Worm (Caenorhabditis elegans): ENCODE data around the gene srz-13.

srz-13 gene

DNA sequence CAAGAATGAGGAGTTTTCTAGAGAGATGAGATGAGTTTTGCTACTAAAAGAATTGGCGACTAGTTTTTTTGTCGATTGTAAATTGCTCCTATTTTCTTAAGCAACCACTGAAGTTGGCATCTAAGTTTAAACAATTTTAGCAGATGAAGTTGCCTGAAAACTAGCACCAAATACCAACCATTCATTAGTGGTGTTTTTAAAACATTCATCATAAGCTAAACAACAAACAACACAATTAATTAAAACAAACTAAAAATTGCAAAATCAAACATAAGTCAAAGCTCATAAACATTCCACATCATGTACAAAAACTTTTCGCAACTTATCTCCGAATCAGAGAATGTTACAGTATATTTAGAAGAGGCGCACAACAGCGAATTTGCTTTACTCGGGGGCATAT, at the start of gene srz-13:
srz-13 (plus strand) TSS at position 301 of the 400 bp plus-strand sequence.
- no peak for TF ChIP-seq unc-62 (GFP tag; optimal IDR thresholded peaks at IDR 0.05)

DNA sequence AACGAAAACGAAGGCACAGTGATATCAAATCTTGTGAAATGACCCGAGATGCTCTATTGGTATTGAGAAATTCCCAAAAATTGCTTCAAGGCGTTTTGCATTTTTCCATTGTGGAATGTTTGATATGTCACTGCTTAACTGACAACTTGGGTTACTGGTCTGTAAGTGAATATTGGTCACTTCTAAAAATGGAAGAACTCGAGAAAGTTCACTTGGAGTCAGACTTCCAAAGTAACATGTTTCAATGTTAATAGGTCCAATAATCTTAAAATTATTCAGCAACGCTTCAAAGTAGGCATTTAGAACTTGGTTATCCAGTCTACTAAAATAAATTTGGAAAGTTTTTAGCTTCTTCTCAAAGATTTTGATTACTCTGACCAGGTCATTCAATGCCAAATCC, 49.5 kb upstream of the srz-13 start, which contains the start of gene fbxa-144:
fbxa-144 (minus strand) TSS at position 101 of the 400 bp plus-strand sequence.
- TF ChIP-seq unc-62 (GFP tag; optimal IDR thresholded peaks at IDR 0.05) = no peak

DNA sequence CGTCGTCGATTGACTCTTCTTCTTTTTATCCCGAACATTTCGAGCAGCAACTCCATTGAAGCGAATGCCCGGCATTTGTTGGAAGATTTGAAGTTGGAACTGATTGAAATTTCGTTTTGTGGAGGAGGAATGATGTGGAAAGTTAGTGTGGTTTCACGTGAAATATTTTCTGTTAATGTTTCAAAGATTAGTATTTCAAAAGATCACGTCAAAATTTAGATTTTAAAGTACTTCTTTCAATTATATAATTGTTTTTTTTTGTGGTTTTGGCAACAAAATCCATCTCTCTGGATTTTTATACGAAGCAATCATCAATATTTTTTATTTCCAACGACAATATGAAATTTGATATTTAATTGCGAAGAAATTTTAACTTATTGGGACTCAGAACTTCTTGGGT, 45.2 kb upstream of the srz-13 start, which contains the start of gene F44G3.7:
F44G3.7 (minus strand) TSS at position 101 of the 400 bp plus-strand sequence.
- no peak for TF ChIP-seq unc-62 (GFP tag; optimal IDR thresholded peaks at IDR 0.05)

DNA sequence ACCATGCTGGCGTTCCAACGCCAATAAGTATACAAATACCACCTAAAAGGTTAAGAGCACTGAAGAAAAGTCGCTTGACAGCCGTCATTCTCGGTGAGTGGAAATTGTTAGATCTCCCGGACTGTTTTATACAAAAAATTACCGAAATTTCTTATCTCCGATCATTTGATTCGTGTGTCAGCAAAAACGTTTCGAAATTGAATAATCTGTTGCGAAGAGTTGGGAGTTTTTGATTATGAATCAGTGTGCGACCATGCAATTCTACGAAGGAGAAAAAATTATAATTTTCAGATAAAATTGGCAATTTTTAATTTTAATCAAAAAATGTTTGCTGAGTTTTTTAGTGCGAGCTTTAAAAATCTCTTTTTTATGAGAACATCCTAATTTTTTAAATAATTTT, 42.7 kb upstream of the srz-13 start, which contains the start of gene clc-11:
clc-11 (minus strand) TSS at position 101 of the 400 bp plus-strand sequence.
- no peak for TF ChIP-seq unc-62 (GFP tag; optimal IDR thresholded peaks at IDR 0.05)

DNA sequence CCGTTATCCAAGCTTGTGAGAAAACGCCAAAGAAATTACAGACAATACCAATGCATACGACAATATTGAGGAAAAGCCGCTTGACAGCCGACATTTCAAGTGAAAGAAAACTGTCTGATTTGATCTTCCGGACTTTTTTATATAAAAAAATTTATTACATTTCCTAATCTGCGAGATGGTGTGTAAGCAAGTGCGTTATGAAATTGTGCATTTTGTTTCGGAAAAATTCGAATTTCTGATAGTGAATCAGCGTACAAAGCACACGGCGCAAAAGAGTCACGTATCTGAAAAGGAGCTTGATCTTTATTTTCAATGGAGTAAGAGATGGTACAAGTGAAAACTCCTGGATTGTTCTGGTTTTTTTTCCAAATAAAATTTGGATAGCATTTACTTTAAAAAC, 41.1 kb upstream of the srz-13 start, which contains the start of gene clc-32:
clc-32 (minus strand) TSS at position 101 of the 400 bp plus-strand sequence.
- TF ChIP-seq unc-62 (GFP tag; optimal IDR thresholded peaks at IDR 0.05) = no peak

DNA sequence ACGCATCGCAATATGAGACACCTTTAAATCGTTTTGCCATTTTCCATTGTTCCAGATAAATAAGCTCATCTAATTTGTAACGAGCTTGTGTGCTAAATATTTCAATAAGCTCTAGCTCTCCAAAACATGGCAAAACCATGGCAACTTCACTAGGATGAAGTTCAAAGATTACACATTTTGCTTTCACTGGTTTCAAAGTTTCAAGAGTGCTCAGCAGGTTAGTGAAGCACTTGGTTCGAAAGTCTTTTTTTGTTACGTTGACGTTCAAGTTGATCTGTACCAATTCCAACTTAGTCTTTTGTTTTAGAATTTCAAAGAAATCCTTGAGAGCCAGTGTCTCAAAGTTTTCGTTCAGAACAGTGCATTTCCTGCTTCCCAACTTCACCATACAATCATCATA, 39.8 kb upstream of the srz-13 start, which contains the start of gene fbxa-18:
fbxa-18 (plus strand) TSS at position 301 of the 400 bp plus-strand sequence.
- TF ChIP-seq unc-62 (GFP tag; optimal IDR thresholded peaks at IDR 0.05) = no peak

DNA sequence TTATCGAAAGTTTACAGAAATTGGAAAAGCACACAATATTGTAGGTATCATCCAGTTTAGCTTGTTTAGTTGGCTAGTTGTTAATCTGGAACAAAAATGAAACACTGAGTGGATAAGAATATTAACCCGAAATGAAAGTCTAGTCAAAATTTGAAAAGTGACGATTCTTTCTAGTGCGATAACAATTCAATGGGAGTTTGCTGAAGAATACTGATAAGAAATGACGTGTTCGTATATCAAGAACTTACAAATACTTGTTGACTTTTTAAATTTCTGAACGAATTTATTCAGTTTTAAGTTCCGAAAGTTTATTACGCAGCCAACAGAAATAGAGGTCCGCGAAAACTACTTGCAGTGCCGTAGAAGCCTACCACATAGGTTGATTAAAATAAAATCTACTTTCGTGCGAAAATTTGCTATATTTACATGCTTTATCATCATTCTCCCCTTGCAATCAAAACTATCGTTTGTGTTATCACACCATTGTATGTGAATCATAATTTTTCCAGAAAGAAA, 39.1 kb upstream of the srz-13 start, which contains the start of gene fbxa-88:
fbxa-88 (minus strand) TSS at position 51 of the 516 bp plus-strand sequence.
- no peak for TF ChIP-seq unc-62 (GFP tag; optimal IDR thresholded peaks at IDR 0.05)

DNA sequence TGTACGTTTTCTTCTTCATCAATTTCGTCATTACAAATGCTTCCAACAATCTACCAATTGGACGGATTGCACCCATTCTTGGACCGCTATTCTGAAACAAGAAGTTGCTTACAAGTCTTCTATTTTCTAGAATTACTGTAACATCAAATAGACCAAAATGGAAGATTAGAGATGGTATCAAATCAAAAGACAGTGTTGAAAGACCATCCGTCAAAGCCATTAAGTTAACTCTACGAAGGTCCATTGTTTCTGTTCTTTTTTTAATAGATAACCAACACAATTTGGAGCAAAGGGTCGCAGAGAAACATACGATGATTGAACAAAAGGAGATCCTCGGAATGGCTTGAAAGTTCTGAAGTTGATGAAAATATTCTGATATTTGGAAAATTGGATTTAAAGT, 37.2 kb upstream of the srz-13 start:
- no peak for TF ChIP-seq unc-62 (GFP tag; optimal IDR thresholded peaks at IDR 0.05)

DNA sequence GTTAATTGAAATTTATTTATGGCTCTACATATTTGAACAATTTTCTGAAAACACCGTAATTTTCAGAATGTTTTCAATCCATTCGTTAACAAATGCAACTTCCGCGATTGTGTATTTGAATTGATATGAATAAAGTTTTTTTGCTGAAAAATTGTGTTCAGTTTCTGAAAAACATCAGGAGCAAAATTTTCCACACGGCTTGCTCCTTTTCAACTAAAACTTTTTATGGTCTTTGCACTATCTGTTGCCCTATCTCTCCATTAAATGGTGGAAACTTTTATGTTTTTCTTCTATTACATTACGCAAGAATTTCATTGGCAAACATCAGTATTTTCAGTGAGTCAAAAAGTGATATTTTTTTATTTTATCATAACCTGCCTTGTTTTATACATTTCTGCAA, 33.4 kb upstream of the srz-13 start, which contains the start of gene F10A3.4:
F10A3.4 (plus strand) TSS at position 301 of the 400 bp plus-strand sequence.
- TF ChIP-seq unc-62 (GFP tag; optimal IDR thresholded peaks at IDR 0.05) = no peak

DNA sequence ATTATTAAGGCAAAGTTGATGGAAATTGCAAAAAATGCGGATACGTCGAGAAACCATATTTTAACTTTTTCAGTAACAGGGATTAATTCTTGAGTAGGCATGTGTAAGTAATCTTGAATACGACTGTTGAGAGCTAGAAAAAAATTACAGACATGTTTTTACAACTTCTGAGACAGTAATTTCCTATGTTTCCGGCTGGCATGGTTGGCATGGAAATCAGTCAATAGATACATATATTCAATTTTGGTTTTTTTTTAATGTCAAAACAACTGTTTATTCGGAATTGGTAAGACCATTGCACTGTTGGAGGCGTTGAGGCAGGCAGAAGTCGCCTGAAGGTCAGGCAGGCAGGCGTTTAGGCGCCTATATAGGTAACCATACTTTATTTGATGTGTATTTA, 28.8 kb upstream of the srz-13 start, which contains the start of gene str-254:
str-254 (minus strand) TSS at position 101 of the 400 bp plus-strand sequence.
- TF ChIP-seq unc-62 (GFP tag; optimal IDR thresholded peaks at IDR 0.05) = no peak

DNA sequence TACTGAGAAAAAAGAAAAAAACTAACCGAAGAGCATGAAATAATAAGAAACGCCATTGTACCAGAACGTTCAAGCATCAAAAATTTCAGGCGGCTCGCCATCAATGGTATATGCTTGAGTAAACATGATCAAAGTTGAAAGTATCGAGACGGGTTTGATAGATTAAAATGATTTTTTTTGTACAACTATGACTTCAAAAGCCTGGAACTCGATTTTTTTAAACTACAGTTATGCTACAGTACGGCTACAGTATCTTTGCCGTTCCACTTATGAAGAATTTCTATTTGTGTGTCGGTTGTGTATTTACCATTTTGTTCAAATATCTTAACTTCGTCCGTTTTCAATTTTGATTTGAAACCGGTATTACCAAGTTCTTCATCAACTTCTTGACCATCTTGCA, 27.1 kb upstream of the srz-13 start, which contains the start of gene str-97:
str-97 (minus strand) TSS at position 101 of the 400 bp plus-strand sequence.
- no peak for TF ChIP-seq unc-62 (GFP tag; optimal IDR thresholded peaks at IDR 0.05)

DNA sequence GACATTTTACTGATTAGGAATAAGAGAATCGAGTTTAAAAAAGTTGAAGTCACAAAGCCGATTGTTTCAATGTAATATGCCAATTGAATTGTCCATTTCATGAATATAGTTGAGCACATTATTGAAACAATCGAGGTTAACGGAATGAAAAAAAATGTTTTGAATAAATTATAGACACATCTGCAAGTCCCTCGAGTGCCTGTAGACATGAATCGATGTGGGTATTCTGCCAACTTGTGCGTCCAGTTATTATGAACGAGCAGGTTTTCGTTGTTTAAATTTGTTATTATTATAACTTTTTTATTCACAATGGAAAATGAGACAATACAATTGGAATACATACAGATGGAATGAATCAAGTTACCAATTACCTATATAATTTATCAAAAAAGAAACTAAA, 23.8 kb upstream of the srz-13 start, which contains the start of gene str-99:
str-99 (minus strand) TSS at position 101 of the 400 bp plus-strand sequence.
- no peak for TF ChIP-seq unc-62 (GFP tag; optimal IDR thresholded peaks at IDR 0.05)

DNA sequence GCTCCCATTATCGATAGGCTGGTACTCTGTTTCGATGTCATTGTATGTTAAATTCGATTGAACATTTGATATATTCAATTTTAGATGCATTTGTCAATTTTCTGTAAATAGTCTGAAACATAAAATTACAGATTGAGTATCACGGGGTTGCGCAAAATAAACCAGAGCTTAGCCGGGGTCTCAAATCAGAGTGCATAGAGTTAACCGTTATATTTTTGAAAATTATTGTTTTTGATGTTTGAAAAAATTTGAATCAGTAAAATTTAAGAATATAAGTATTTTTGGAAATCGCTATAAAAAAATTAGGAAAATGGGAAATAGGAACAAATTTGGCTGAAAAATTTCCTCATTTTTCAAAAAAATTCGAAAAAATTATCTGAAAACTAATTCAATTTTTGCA, 22.6 kb upstream of the srz-13 start, which contains the start of gene F10A3.17:
F10A3.17 (minus strand) TSS at position 101 of the 400 bp plus-strand sequence.
- no peak for TF ChIP-seq unc-62 (GFP tag; optimal IDR thresholded peaks at IDR 0.05)

DNA sequence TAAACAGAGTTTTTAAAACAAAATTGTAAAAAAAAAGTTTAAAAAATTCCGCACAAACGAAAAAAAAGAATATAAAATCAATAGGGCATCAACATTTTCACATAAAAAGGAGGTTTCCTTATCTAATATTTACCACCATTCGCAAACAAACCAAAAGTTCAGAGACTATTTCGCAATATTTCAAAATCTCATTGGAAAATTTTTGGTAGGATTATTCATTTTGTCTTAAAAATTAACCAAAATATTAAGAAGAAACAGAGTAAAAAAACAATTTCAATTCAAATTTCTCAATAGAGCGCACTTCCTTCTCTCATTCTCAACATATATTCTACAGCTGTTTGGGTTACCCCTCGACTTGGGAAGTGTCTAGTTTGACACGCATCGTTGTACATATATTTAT, 22.1 kb upstream of the srz-13 start:
- TF ChIP-seq unc-62 (GFP tag; optimal IDR thresholded peaks at IDR 0.05) = no peak

DNA sequence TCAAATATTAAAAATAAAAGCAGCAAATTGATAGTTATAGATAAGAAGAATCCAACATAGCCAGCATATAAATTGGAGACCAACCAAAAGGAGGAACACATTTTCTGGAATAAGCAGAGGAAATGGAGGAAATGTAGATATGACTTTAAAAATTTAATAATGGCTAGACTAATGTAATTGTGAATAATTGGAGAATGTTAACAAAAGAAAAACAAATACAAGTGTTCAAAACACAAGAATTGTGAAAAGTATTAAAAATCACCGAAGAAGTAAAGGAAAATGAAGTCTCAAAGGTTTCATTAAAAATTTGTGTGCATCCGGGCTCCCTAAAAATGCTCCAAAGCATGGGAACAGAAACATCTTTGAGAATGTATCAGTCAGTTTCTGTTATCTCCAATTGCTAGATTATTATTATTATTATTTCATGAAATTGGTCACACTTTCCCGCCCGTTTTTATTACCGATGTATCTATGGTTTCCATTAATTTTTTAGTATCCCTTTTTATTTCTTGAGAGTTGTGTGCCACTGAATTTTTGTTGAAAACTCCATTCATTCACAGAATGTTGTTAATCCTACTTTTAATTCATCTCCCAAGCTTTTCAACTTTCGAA, 20.0 kb upstream of the srz-13 start, which contains the start of the genes str-109 and F10A3.11:
str-109 (minus strand) TSS at position 101 of the 612 bp plus-strand sequence.
F10A3.11 (plus strand) TSS at position 562 of the 612 bp plus-strand sequence.
- no peak for TF ChIP-seq unc-62 (GFP tag; optimal IDR thresholded peaks at IDR 0.05)

DNA sequence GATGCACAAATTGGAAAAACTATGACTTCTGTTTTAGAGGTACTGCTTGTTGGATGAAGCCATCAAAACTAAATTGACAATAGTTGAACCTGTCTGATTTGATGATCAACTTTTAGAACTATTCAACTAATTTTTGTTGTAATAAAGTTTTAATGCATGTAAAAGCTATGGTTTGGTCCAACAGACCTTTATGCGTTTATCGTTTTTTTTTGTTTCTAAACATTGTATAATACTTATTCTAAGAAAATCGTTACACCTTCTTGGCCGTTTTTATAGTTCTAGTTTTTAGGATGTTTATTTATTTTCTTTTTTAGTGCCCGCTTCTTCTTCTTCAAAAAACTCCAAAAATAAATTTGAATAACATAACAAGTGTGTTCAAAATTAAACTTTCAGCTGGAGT, 18.5 kb upstream of the srz-13 start, which contains the start of gene F10A3.12:
F10A3.12 (plus strand) TSS at position 301 of the 400 bp plus-strand sequence.
- TF ChIP-seq unc-62 (GFP tag; optimal IDR thresholded peaks at IDR 0.05) = no peak

All from whole organism, dauer.